Fruit fly (Drosophila melanogaster): ENCODE data around the gene BBS5.

The BBS5 gene

dm6 chr3R:4835315-4835714 is 19.2 kb downstream of the BBS5 start (continued):
- no peak for TF ChIP-seq CG34422 (GFP tag; IDR thresholded peaks at IDR 0.05)
- TF ChIP-seq CG7786 (GFP tag; optimal IDR thresholded peaks at IDR 0.05), result no peak
- no peak for TF ChIP-seq wek (GFP tag; optimal IDR thresholded peaks at IDR 0.05)
- TF ChIP-seq stc (GFP tag; IDR thresholded peaks at IDR 0.05), result no peak
- no peak for TF ChIP-seq maf-S (GFP tag; optimal IDR thresholded peaks at IDR 0.05)
- no peak for TF ChIP-seq toy (GFP tag; IDR thresholded peaks at IDR 0.05)
- no peak for TF ChIP-seq CG16815 (GFP tag; optimal IDR thresholded peaks at IDR 0.05)
- TF ChIP-seq CG16863 (GFP tag; optimal IDR thresholded peaks at IDR 0.05), result no peak
- TF ChIP-seq ewg (GFP tag; optimal IDR thresholded peaks at IDR 0.05), result peak; percentile 37
- TF ChIP-seq her (GFP tag; optimal IDR thresholded peaks at IDR 0.05), result no peak
- TF ChIP-seq Mrtf (GFP tag; IDR thresholded peaks at IDR 0.05), result no peak
- TF ChIP-seq CG34224 (GFP tag; IDR thresholded peaks at IDR 0.05; ENCODE audit: partially characterized antibody), result no peak
- no peak for TF ChIP-seq sc (optimal IDR thresholded peaks at IDR 0.05)
- no peak for TF ChIP-seq sc (GFP tag; optimal IDR thresholded peaks at IDR 0.05)
- no peak for TF ChIP-seq PHDP (tag; optimal IDR thresholded peaks at IDR 0.05)
- TF ChIP-seq CG9437 (GFP tag; optimal IDR thresholded peaks at IDR 0.05), result no peak
- TF ChIP-seq CG43689 (GFP tag; IDR thresholded peaks at IDR 0.05), result no peak
- TF ChIP-seq Dip3 (GFP tag; optimal IDR thresholded peaks at IDR 0.05), result no peak
- TF ChIP-seq sug (tag; optimal IDR thresholded peaks at IDR 0.05), result peak; percentile 86
- TF ChIP-seq CG12942 (GFP tag; optimal IDR thresholded peaks at IDR 0.05), result no peak
- TF ChIP-seq YL-1 (GFP tag; optimal IDR thresholded peaks at IDR 0.05), result no peak
- no peak for TF ChIP-seq CG10959 (GFP tag; IDR thresholded peaks at IDR 0.05)
- TF ChIP-seq cad (GFP tag; optimal IDR thresholded peaks at IDR 0.05), result peak; percentile 48
- no peak for TF ChIP-seq inv (GFP tag; IDR thresholded peaks at IDR 0.05; ENCODE audit: partially characterized antibody)
- no peak for TF ChIP-seq CG11696 (GFP tag; IDR thresholded peaks at IDR 0.05)
- TF ChIP-seq sob (GFP tag; IDR thresholded peaks at IDR 0.05), result no peak
- TF ChIP-seq slp2 (GFP tag; optimal IDR thresholded peaks at IDR 0.05), result no peak
- no peak for TF ChIP-seq row (GFP tag; IDR thresholded peaks at IDR 0.05)
- TF ChIP-seq CG7271 (tag; optimal IDR thresholded peaks at IDR 0.05), result no peak
- TF ChIP-seq tup (GFP tag; optimal IDR thresholded peaks at IDR 0.05), result no peak
- no peak for TF ChIP-seq luna (GFP tag; optimal IDR thresholded peaks at IDR 0.05)
- no peak for TF ChIP-seq pho (GFP tag; optimal IDR thresholded peaks at IDR 0.05)
- no peak for TF ChIP-seq Oaz (GFP tag; IDR thresholded peaks at IDR 0.05)
- TF ChIP-seq D19B (GFP tag; optimal IDR thresholded peaks at IDR 0.05), result no peak
- TF ChIP-seq insv (GFP tag; optimal IDR thresholded peaks at IDR 0.05), result peak in 1 of 2 experiments; percentile 28
- TF ChIP-seq Mad (GFP tag; optimal IDR thresholded peaks at IDR 0.05), result no peak
- no peak for TF ChIP-seq z (GFP tag; IDR thresholded peaks at IDR 0.05)
- no peak for TF ChIP-seq gce (GFP tag; IDR thresholded peaks at IDR 0.05)
- no peak for TF ChIP-seq CG5953 (GFP tag; IDR thresholded peaks at IDR 0.05)
- TF ChIP-seq CG17328 (GFP tag; IDR thresholded peaks at IDR 0.05), result no peak
- TF ChIP-seq hb (GFP tag; IDR thresholded peaks at IDR 0.05; ENCODE audit: partially characterized antibody), result no peak
- no peak for TF ChIP-seq so (GFP tag; IDR thresholded peaks at IDR 0.05)
- no peak for TF ChIP-seq Elba2 (GFP tag; optimal IDR thresholded peaks at IDR 0.05)
- no peak for TF ChIP-seq CG5245 (GFP tag; optimal IDR thresholded peaks at IDR 0.05)
- TF ChIP-seq oc (tag; optimal IDR thresholded peaks at IDR 0.05), result peak; percentile 64
- TF ChIP-seq CG2889 (GFP tag; IDR thresholded peaks at IDR 0.05), result no peak
- no peak for TF ChIP-seq HHEX (GFP tag; optimal IDR thresholded peaks at IDR 0.05)
- TF ChIP-seq HmgD (GFP tag; optimal IDR thresholded peaks at IDR 0.05), result peak; percentile 24
- TF ChIP-seq mld (GFP tag; IDR thresholded peaks at IDR 0.05; ENCODE audit: partially characterized antibody), result 0 out of 3 replicates have a peak, but pooled peaks have one; percentile 10
- no peak for TF ChIP-seq TFAM (GFP tag; optimal IDR thresholded peaks at IDR 0.05)
- TF ChIP-seq zf30C (GFP tag; optimal IDR thresholded peaks at IDR 0.05), result no peak
- TF ChIP-seq CG8359 (GFP tag; optimal IDR thresholded peaks at IDR 0.05; ENCODE audit: borderline replicate concordance), result no peak
- TF ChIP-seq CG9876 (GFP tag; optimal IDR thresholded peaks at IDR 0.05), result no peak
